Fruit fly (Drosophila melanogaster) whole organism, embryonic: Measurements from ENCODE around the gene CG34288.
A peak's percentile ranks its signal among the peaks of the same experiment; 100 is the strongest.

Source experiments
- Abd-B ChIP-seq: fragments of 200-800 bp; sonication (Bioruptor generic); optimal IDR thresholded peaks from 2 replicates; lab custom pipeline; 2018; ENCODE audit warnings: missing biosample characterization, mild to moderate bottlenecking, missing genetic modification characterization, moderate library complexity
- BtbVII ChIP-seq: fragments of 200-800 bp; sonication (Bioruptor generic); optimal IDR thresholded peaks from 3 replicates; lab custom pipeline; 2017; ENCODE audit warnings: missing biosample characterization, mild to moderate bottlenecking, missing genetic modification characterization
- CG10366 ChIP-seq: fragments of 200-800 bp; sonication (Bioruptor generic); IDR thresholded peaks from 2 replicates; pipeline ENCODE4 v1.3.6; 2022; ENCODE audit warnings: missing biosample characterization, missing genetic modification characterization
- CG10565 ChIP-seq: fragments of 200-800 bp; sonication (Bioruptor generic); optimal IDR thresholded peaks from 3 replicates; lab custom pipeline; 2016; ENCODE audit warnings: missing biosample characterization, mild to moderate bottlenecking, missing genetic modification characterization
- CG11723 ChIP-seq: fragments of 200-800 bp; sonication (Bioruptor generic); optimal IDR thresholded peaks from 2 replicates; lab custom pipeline; 2017; ENCODE audit warnings: missing biosample characterization, mild to moderate bottlenecking, missing genetic modification characterization
- CG13287 ChIP-seq: fragments of 200-800 bp; sonication (Bioruptor generic); IDR thresholded peaks from 2 replicates; pipeline ENCODE4 v1.3.6; 2022; ENCODE audit warnings: missing biosample characterization, missing genetic modification characterization; ENCODE audit not compliant: partially characterized antibody
- CG15479 ChIP-seq: fragments of 200-800 bp; sonication (Bioruptor generic); optimal IDR thresholded peaks from 3 replicates; lab custom pipeline; 2019; ENCODE audit warnings: missing biosample characterization, mild to moderate bottlenecking, missing genetic modification characterization, moderate library complexity
- CG16815 ChIP-seq: fragments of 200-800 bp; sonication (Bioruptor generic); optimal IDR thresholded peaks from 3 replicates; lab custom pipeline; 2017; ENCODE audit warnings: missing biosample characterization, mild to moderate bottlenecking, missing genetic modification characterization
- CG17359 ChIP-seq: fragments of 200-800 bp; sonication (Bioruptor generic); optimal IDR thresholded peaks from 3 replicates; lab custom pipeline; 2018; ENCODE audit warnings: missing biosample characterization, mild to moderate bottlenecking, missing genetic modification characterization, moderate library complexity
- CG2116 ChIP-seq: fragments of 200-800 bp; sonication (Bioruptor generic); optimal IDR thresholded peaks from 3 replicates; lab custom pipeline; 2018; ENCODE audit warnings: missing biosample characterization, mild to moderate bottlenecking, missing genetic modification characterization
- CG2129 ChIP-seq: fragments of 200-800 bp; sonication (Bioruptor generic); IDR thresholded peaks from 2 replicates; pipeline ENCODE4 v1.3.6; 2022; ENCODE audit warnings: missing biosample characterization, missing genetic modification characterization; ENCODE audit not compliant: partially characterized antibody
- CG2199 ChIP-seq: fragments of 200-800 bp; sonication (Bioruptor generic); IDR thresholded peaks from 3 replicates; pipeline ENCODE4 v1.3.6; 2022; ENCODE audit warnings: missing biosample characterization, missing genetic modification characterization
- CG3065 ChIP-seq: fragments of 200-800 bp; sonication (Bioruptor generic); optimal IDR thresholded peaks from 2 replicates; lab custom pipeline; 2016; ENCODE audit warnings: missing biosample characterization, missing genetic modification characterization
- CG31441 ChIP-seq: fragments of 200-800 bp; sonication (Bioruptor generic); IDR thresholded peaks from 2 replicates; pipeline ENCODE4 v1.3.6; 2022; ENCODE audit warnings: missing biosample characterization, missing genetic modification characterization
- CG34376 ChIP-seq: fragments of 200-800 bp; sonication (Bioruptor generic); optimal IDR thresholded peaks from 2 replicates; lab custom pipeline; 2018; ENCODE audit warnings: missing biosample characterization, mild to moderate bottlenecking, missing genetic modification characterization
- CG3847 ChIP-seq: fragments of 200-800 bp; sonication (Bioruptor generic); IDR thresholded peaks from 2 replicates; pipeline ENCODE4 v1.3.6; 2022; ENCODE audit warnings: missing biosample characterization, missing genetic modification characterization
- CG42726 ChIP-seq: fragments of 200-800 bp; sonication (Bioruptor generic); IDR thresholded peaks from 2 replicates; pipeline ENCODE4 v1.3.6; 2022; ENCODE audit warnings: missing biosample characterization, missing genetic modification characterization; ENCODE audit not compliant: partially characterized antibody
- CG4707 ChIP-seq: fragments of 200-800 bp; sonication (Bioruptor generic); optimal IDR thresholded peaks from 2 replicates; lab custom pipeline; 2018; ENCODE audit warnings: missing biosample characterization, mild to moderate bottlenecking, missing genetic modification characterization, moderate library complexity
- CG4730 ChIP-seq: fragments of 200-800 bp; sonication (Bioruptor generic); IDR thresholded peaks from 2 replicates; pipeline ENCODE4 v1.3.6; 2022; ENCODE audit warnings: missing biosample characterization, missing genetic modification characterization
- CG6254 ChIP-seq: fragments of 200-800 bp; sonication (Bioruptor generic); optimal IDR thresholded peaks from 3 replicates; lab custom pipeline; 2017; ENCODE audit warnings: mild to moderate bottlenecking, missing biosample characterization, missing genetic modification reagents, missing genetic modification characterization
- CG7963 ChIP-seq: fragments of 200-800 bp; sonication (Bioruptor generic); IDR thresholded peaks from 3 replicates; pipeline ENCODE4 v1.3.6; 2022; ENCODE audit warnings: missing biosample characterization, missing genetic modification characterization; ENCODE audit not compliant: partially characterized antibody
- CG8290 ChIP-seq, 3 experiments: fragments of 200-800 bp; sonication (Bioruptor generic); optimal IDR thresholded peaks; 2 replicates each; lab custom pipeline; 2016 to 2019; ENCODE audit warnings: missing biosample characterization in 3 of 3, missing genetic modification characterization in 3 of 3, mild to moderate bottlenecking in 2 of 3, moderate library complexity in 1 of 3
- CG9797 ChIP-seq: fragments of 200-800 bp; sonication (Bioruptor generic); optimal IDR thresholded peaks from 3 replicates; lab custom pipeline; 2018; ENCODE audit warnings: missing biosample characterization, mild to moderate bottlenecking, missing genetic modification characterization
- CHES-1-like ChIP-seq: fragments of 200-800 bp; sonication (Bioruptor generic); optimal IDR thresholded peaks from 2 replicates; lab custom pipeline; 2016; ENCODE audit warnings: missing biosample characterization, missing genetic modification characterization
- Chrac-16 ChIP-seq: fragments of 200-800 bp; sonication (Bioruptor generic); optimal IDR thresholded peaks from 3 replicates; lab custom pipeline; 2016; ENCODE audit warnings: missing biosample characterization, missing genetic modification characterization
- CrebB ChIP-seq: fragments of 200-800 bp; sonication (Bioruptor generic); optimal IDR thresholded peaks from 3 replicates; lab custom pipeline; 2018; ENCODE audit warnings: missing biosample characterization, mild to moderate bottlenecking, missing genetic modification characterization
- E2f1 ChIP-seq: fragments of 200-800 bp; sonication (Bioruptor generic); IDR thresholded peaks from 2 replicates; pipeline ENCODE4 v1.3.6; 2022; ENCODE audit warnings: missing biosample characterization, missing genetic modification characterization
- ERR ChIP-seq: fragments of 200-800 bp; sonication (Bioruptor generic); optimal IDR thresholded peaks from 2 replicates; lab custom pipeline; 2016; ENCODE audit warnings: missing biosample characterization, missing genetic modification characterization
- Ets65A ChIP-seq: fragments of 200-800 bp; sonication (Bioruptor generic); peaks from one replicate; lab custom pipeline; 2016; ENCODE audit warnings: missing biosample characterization, missing genetic modification characterization
- Fer1 ChIP-seq: fragments of 200-800 bp; sonication (Bioruptor generic); optimal IDR thresholded peaks from 2 replicates; lab custom pipeline; 2017; ENCODE audit warnings: missing biosample characterization, mild to moderate bottlenecking, missing genetic modification characterization
- HHEX ChIP-seq: fragments of 200-800 bp; sonication (Bioruptor generic); optimal IDR thresholded peaks from 3 replicates; lab custom pipeline; 2017; ENCODE audit warnings: missing biosample characterization, mild to moderate bottlenecking, missing genetic modification characterization, missing genetic modification reagents
- Lhr ChIP-seq: fragments of 200-800 bp; sonication (Bioruptor generic); optimal IDR thresholded peaks from 3 replicates; lab custom pipeline; 2017; ENCODE audit warnings: mild to moderate bottlenecking, missing biosample characterization, missing genetic modification reagents, missing genetic modification characterization
- Mad ChIP-seq: fragments of 200-800 bp; sonication (Bioruptor generic); optimal IDR thresholded peaks from 2 replicates; lab custom pipeline; 2016; ENCODE audit warnings: missing biosample characterization, missing genetic modification characterization
- bigmax ChIP-seq: fragments of 200-800 bp; sonication (Bioruptor generic); optimal IDR thresholded peaks from 2 replicates; lab custom pipeline; 2018; ENCODE audit warnings: missing biosample characterization, mild to moderate bottlenecking, missing genetic modification characterization
- cas ChIP-seq: fragments of 200-800 bp; sonication (Bioruptor generic); IDR thresholded peaks from 2 replicates; pipeline ENCODE4 v1.3.6; 2022; ENCODE audit warnings: missing biosample characterization, missing genetic modification characterization
- chif ChIP-seq, 2 experiments: fragments of 200-800 bp; sonication (Bioruptor generic); optimal IDR thresholded peaks; 3 replicates each; lab custom pipeline; 2016; ENCODE audit warnings: missing biosample characterization in 2 of 2, missing genetic modification characterization in 2 of 2
- crp ChIP-seq, 2 experiments: fragments of 200-800 bp; sonication (Bioruptor generic); optimal IDR thresholded peaks; 2 replicates in 1 of 2; 3 replicates in 1 of 2; lab custom pipeline; 2017; ENCODE audit warnings: missing biosample characterization in 2 of 2, missing genetic modification characterization in 2 of 2, mild to moderate bottlenecking in 1 of 2, moderate library complexity in 1 of 2
- danr ChIP-seq: fragments of 200-800 bp; sonication (Bioruptor generic); IDR thresholded peaks from 2 replicates; pipeline ENCODE4 v1.3.6; 2022; ENCODE audit warnings: missing biosample characterization, missing genetic modification characterization
- emc ChIP-seq: fragments of 200-800 bp; sonication (Bioruptor generic); optimal IDR thresholded peaks from 2 replicates; lab custom pipeline; 2016; ENCODE audit warnings: missing biosample characterization, missing genetic modification characterization
- ems ChIP-seq: fragments of 200-800 bp; sonication (Bioruptor generic); optimal IDR thresholded peaks from 3 replicates; lab custom pipeline; 2016; ENCODE audit warnings: missing biosample characterization, missing genetic modification characterization
- exex ChIP-seq: fragments of 200-800 bp; sonication (Bioruptor generic); optimal IDR thresholded peaks from 4 replicates; lab custom pipeline; 2018; ENCODE audit warnings: missing biosample characterization, mild to moderate bottlenecking, missing genetic modification characterization, moderate library complexity
- hkb ChIP-seq, 2 experiments: fragments of 200-800 bp in 1 of 2; fragments of >200 bp in 1 of 2; sonication (Bioruptor generic) in 1 of 2; IDR thresholded peaks in 1 of 2; optimal IDR thresholded peaks in 1 of 2; 2 replicates each; pipeline versions ENCODE4 v1.3.6 to Lab custom; 2017 to 2022; ENCODE audit warnings: missing biosample characterization in 1 of 2, missing genetic modification characterization in 1 of 2
- inv ChIP-seq: fragments of 200-800 bp; sonication (Bioruptor generic); IDR thresholded peaks from 2 replicates; pipeline ENCODE4 v1.3.6; 2022; ENCODE audit warnings: missing biosample characterization, missing genetic modification characterization; ENCODE audit not compliant: partially characterized antibody
- lmd ChIP-seq: fragments of 200-800 bp; sonication (Bioruptor generic); IDR thresholded peaks from 2 replicates; pipeline ENCODE4 v1.3.6; 2022; ENCODE audit warnings: missing biosample characterization, missing genetic modification characterization
- sens ChIP-seq: fragments of 200-800 bp; sonication (Bioruptor generic); peaks from one replicate; lab custom pipeline; 2016; ENCODE audit warnings: missing biosample characterization, missing genetic modification characterization
- slp2 ChIP-seq: fragments of 200-800 bp; sonication (Bioruptor generic); optimal IDR thresholded peaks from 2 replicates; lab custom pipeline; 2016; ENCODE audit warnings: missing biosample characterization, missing genetic modification characterization
- stwl ChIP-seq: fragments of 200-800 bp; sonication (Bioruptor generic); optimal IDR thresholded peaks from 3 replicates; lab custom pipeline; 2018; ENCODE audit warnings: missing biosample characterization, mild to moderate bottlenecking, missing genetic modification characterization, moderate library complexity
- tx ChIP-seq: fragments of 200-800 bp; sonication (Bioruptor generic); optimal IDR thresholded peaks from 2 replicates; lab custom pipeline; 2016; ENCODE audit warnings: missing biosample characterization, missing genetic modification characterization
- zen2 ChIP-seq: fragments of 200-800 bp; sonication (Bioruptor generic); IDR thresholded peaks from 3 replicates; pipeline ENCODE4 v1.3.6; 2022; ENCODE audit warnings: missing biosample characterization, missing genetic modification characterization; ENCODE audit not compliant: partially characterized antibody
- zfh1 ChIP-seq: fragments of 200-800 bp; sonication (Bioruptor generic); IDR thresholded peaks from 3 replicates; pipeline ENCODE4 v1.3.6; 2022; ENCODE audit warnings: missing biosample characterization, missing genetic modification characterization

The CG34288 gene

DNA sequence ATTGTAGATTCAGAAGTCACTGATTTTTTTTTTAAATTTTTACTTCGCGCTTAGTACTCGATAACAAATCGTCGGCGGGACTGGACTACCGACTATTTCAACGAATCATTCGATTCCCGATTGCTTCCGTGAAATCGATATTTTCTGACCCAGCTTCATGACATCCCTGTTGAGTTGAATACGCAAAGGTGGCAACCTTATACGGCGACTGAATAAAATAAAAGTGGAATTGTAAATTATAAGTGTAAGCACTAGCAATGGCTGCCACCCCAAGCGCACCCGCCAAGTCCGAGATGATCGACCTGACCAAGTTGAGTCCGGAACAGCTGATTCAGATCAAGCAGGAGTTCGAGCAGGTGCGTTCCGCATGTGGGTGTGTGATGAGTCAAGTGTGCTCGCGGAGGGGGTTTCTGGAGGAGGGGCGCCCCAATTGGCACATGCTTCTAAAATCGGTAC, 40.0 kb upstream of the CG34288 start, which contains the start of gene Pfdn5 (continued):
- TF ChIP-seq zfh1 (GFP tag; lab: Robert Waterston, UW) (no peak), ERR (GFP tag; lab: Kevin White, UChicago) (no peak), CG3065 (GFP tag; lab: Kevin White, UChicago) (no peak), CG31441 (GFP tag; lab: Robert Waterston, UW) (no peak), crp (GFP tag; optimal IDR thresholded peaks at IDR 0.05; lab: Kevin White, UChicago) (peak in 1 of 2 experiments; percentile 38), lmd (no peak), CHES-1-like (GFP tag; lab: Kevin White, UChicago) (peak; percentile 26), CG2116 (GFP tag; lab: Kevin White, UChicago) (peak; percentile 98), CG8290 (GFP tag; optimal IDR thresholded peaks at IDR 0.05; lab: Kevin White, UChicago) (no peak), CG8290 (tag; optimal IDR thresholded peaks at IDR 0.05; lab: Kevin White, UChicago) (no peak), CG2129 (GFP tag; lab: Robert Waterston, UW) (peak; percentile 30; the same call in 1 of the 2 replicates), CG10565 (no peak), CG3847 (0 out of 2 replicates have a peak, but pooled peaks have one; percentile 15), CG42726 (GFP tag; lab: Robert Waterston, UW) (no peak), CG4707 (no peak), CG34376 (GFP tag; lab: Kevin White, UChicago) (no peak), CG9797 (peak; percentile 38), tx (GFP tag; lab: Kevin White, UChicago) (peak; percentile 12), sens (GFP tag; lab: Kevin White, UChicago) (peak; percentile 75), CG15479 (GFP tag; lab: Kevin White, UChicago) (no peak), chif (GFP tag; optimal IDR thresholded peaks at IDR 0.05; lab: Kevin White, UChicago) (no peak), CG13287 (GFP tag; lab: Robert Waterston, UW) (peak; percentile 87), Fer1 (GFP tag; lab: Kevin White, UChicago) (no peak), Lhr (GFP tag; lab: Kevin White, UChicago) (peak; percentile 9), zen2 (GFP tag; lab: Robert Waterston, UW) (peak; percentile 70), exex (tag; lab: Kevin White, UChicago) (no peak), ems (no peak), CG17359 (tag; lab: Kevin White, UChicago) (no peak), BtbVII (GFP tag; lab: Kevin White, UChicago) (no peak), slp2 (GFP tag; lab: Kevin White, UChicago) (no peak), CG11723 (GFP tag; lab: Kevin White, UChicago) (no peak), Ets65A (GFP tag; lab: Kevin White, UChicago) (no peak), CrebB (tag; lab: Kevin White, UChicago) (no peak), E2f1 (GFP tag; lab: Robert Waterston, UW) (no peak), CG7963 (peak; percentile 89), bigmax (peak; percentile 15), danr (GFP tag; lab: Robert Waterston, UW) (no peak), hkb (optimal IDR thresholded peaks at IDR 0.05; lab: Kevin White, UChicago) (no peak), hkb (GFP tag; IDR thresholded peaks at IDR 0.05; lab: Robert Waterston, UW) (no peak), CG10366 (no peak), stwl (tag; lab: Kevin White, UChicago) (peak; percentile 95), emc (no peak), CG16815 (GFP tag; lab: Kevin White, UChicago) (no peak), cas (GFP tag; lab: Robert Waterston, UW) (no peak), Chrac-16 (no peak), CG6254 (GFP tag; lab: Kevin White, UChicago) (no peak), CG2199 (no peak), HHEX (GFP tag; lab: Kevin White, UChicago) (no peak), CG4730 (GFP tag; lab: Robert Waterston, UW) (no peak), inv (peak; percentile 69), Mad (GFP tag; lab: Kevin White, UChicago) (no peak), Abd-B (GFP tag; lab: Kevin White, UChicago) (no peak)
